Worm (Caenorhabditis elegans) whole organism, L1 larva: Measurements from ENCODE around the gene T06D4.6.

ENCODE experiments used
- C34B4.2 ChIP-seq: sonication (generic microtip); optimal IDR thresholded peaks from 2 replicates; lab custom pipeline; 2017; ENCODE audit warnings: mild to moderate bottlenecking, missing genetic modification characterization, missing compliant biosample characterization
- F16B12.6 ChIP-seq: fragments of 150-350 bp; optimal IDR thresholded peaks from 2 replicates; lab custom pipeline; 2014; ENCODE audit warnings: missing biosample characterization, missing genetic modification characterization
- alr-1 ChIP-seq: fragments of 200-800 bp; sonication (Bioruptor generic); optimal IDR thresholded peaks from 2 replicates; lab custom pipeline; 2018; ENCODE audit warnings: borderline replicate concordance, mild to moderate bottlenecking, missing genetic modification characterization, missing compliant biosample characterization
- efl-1 ChIP-seq, 4 experiments: fragments of 150-350 bp; optimal IDR thresholded peaks in 3 of 4; peaks in 1 of 4; 1 replicate in 1 of 4; 2 replicates in 3 of 4; lab custom pipeline; 2014; ENCODE audit warnings: missing biosample characterization in 2 of 4, missing genetic modification characterization in 2 of 4, missing genetic modification reagents in 2 of 4
- efl-3 ChIP-seq: fragments of 200-800 bp; sonication (Bioruptor generic); optimal IDR thresholded peaks from 2 replicates; lab custom pipeline; 2018; ENCODE audit warnings: mild to moderate bottlenecking, missing genetic modification characterization, missing compliant biosample characterization
- elt-3 ChIP-seq, 6 experiments: fragments of 150-350 bp in 1 of 6; sonication (generic microtip); optimal IDR thresholded peaks; 2 replicates each; lab custom pipeline; 2017 to 2018; ENCODE audit warnings: missing biosample characterization in 6 of 6, missing genetic modification characterization in 6 of 6, inconsistent platforms in 1 of 6
- hlh-17 ChIP-seq: fragments of 200-800 bp; sonication (Bioruptor generic); optimal IDR thresholded peaks from 2 replicates; lab custom pipeline; 2018; ENCODE audit warnings: missing genetic modification characterization, mild to moderate bottlenecking, missing compliant biosample characterization, moderate library complexity, borderline replicate concordance
- hlh-4 ChIP-seq: sonication (generic microtip); optimal IDR thresholded peaks from 2 replicates; lab custom pipeline; 2016; ENCODE audit warnings: mild to moderate bottlenecking, missing genetic modification characterization, missing compliant biosample characterization
- hpl-2 ChIP-seq: fragments of 150-350 bp; optimal IDR thresholded peaks from 2 replicates; lab custom pipeline; 2014; ENCODE audit warnings: missing biosample characterization, missing genetic modification reagents, missing genetic modification characterization
- lin-13 ChIP-seq: fragments of 150-350 bp; optimal IDR thresholded peaks from 2 replicates; lab custom pipeline; 2014; ENCODE audit warnings: missing biosample characterization, missing genetic modification reagents, missing genetic modification characterization
- lin-14 ChIP-seq: fragments of 200-800 bp; sonication (Bioruptor generic); optimal IDR thresholded peaks from 2 replicates; lab custom pipeline; 2018; ENCODE audit warnings: mild to moderate bottlenecking, missing genetic modification characterization, moderate library complexity, missing compliant biosample characterization
- lin-35 ChIP-seq, 2 experiments: fragments of 150-350 bp; optimal IDR thresholded peaks; 2 replicates each; lab custom pipeline; 2014; ENCODE audit warnings: missing biosample characterization in 2 of 2, missing genetic modification characterization in 2 of 2, missing genetic modification reagents in 2 of 2
- lir-3 ChIP-seq: sonication (generic microtip); optimal IDR thresholded peaks from 2 replicates; lab custom pipeline; 2016; ENCODE audit warnings: mild to moderate bottlenecking, missing genetic modification characterization, moderate library complexity, missing compliant biosample characterization; ENCODE audit not compliant: poor library complexity
- lsy-2 ChIP-seq, 2 experiments: fragments of 150-350 bp; optimal IDR thresholded peaks; 2 replicates each; lab custom pipeline; 2014; ENCODE audit warnings: missing biosample characterization in 2 of 2, missing genetic modification characterization in 2 of 2
- mab-9 ChIP-seq: fragments of 200-800 bp; sonication (Bioruptor generic); IDR thresholded peaks from 2 replicates; pipeline ENCODE4 v1.3.6; 2022; ENCODE audit warnings: missing genetic modification reagents, missing genetic modification characterization, missing compliant biosample characterization
- mef-2 ChIP-seq: fragments of 150-350 bp; optimal IDR thresholded peaks from 2 replicates; lab custom pipeline; 2014; ENCODE audit warnings: missing biosample characterization, missing genetic modification characterization
- mep-1 ChIP-seq: fragments of 150-350 bp; optimal IDR thresholded peaks from 2 replicates; lab custom pipeline; 2014; ENCODE audit warnings: missing biosample characterization, missing genetic modification characterization
- nhr-11 ChIP-seq: fragments of 150-350 bp; optimal IDR thresholded peaks from 2 replicates; lab custom pipeline; 2014; ENCODE audit warnings: missing biosample characterization, missing genetic modification characterization
- nhr-12 ChIP-seq: sonication (generic microtip); optimal IDR thresholded peaks from 2 replicates; lab custom pipeline; 2017; ENCODE audit warnings: missing biosample characterization, missing genetic modification characterization
- nhr-19 ChIP-seq: fragments of 200-800 bp; sonication (Bioruptor generic); conservative IDR thresholded peaks from 2 replicates; pipeline ENCODE4 v1.3.6; 2022; ENCODE audit warnings: missing genetic modification characterization, missing compliant biosample characterization
- nhr-20 ChIP-seq: sonication (generic microtip); optimal IDR thresholded peaks from 2 replicates; lab custom pipeline; 2016; ENCODE audit warnings: mild to moderate bottlenecking, missing genetic modification characterization, missing compliant biosample characterization
- nhr-237 ChIP-seq: fragments of 150-350 bp; optimal IDR thresholded peaks from 2 replicates; lab custom pipeline; 2014; ENCODE audit warnings: missing biosample characterization, missing genetic modification characterization
- nhr-71 ChIP-seq: sonication (generic microtip); optimal IDR thresholded peaks from 2 replicates; lab custom pipeline; 2016; ENCODE audit warnings: mild to moderate bottlenecking, missing genetic modification characterization, moderate library complexity, missing compliant biosample characterization
- nhr-76 ChIP-seq: sonication (generic microtip); optimal IDR thresholded peaks from 2 replicates; lab custom pipeline; 2017; ENCODE audit warnings: missing biosample characterization, missing genetic modification characterization
- nhr-77 ChIP-seq: fragments of 150-350 bp; optimal IDR thresholded peaks from 2 replicates; lab custom pipeline; 2014; ENCODE audit warnings: missing biosample characterization, missing genetic modification characterization
- nhr-85 ChIP-seq: sonication (generic microtip); peaks from one replicate; lab custom pipeline; 2016; ENCODE audit warnings: missing genetic modification characterization, inconsistent platforms, missing compliant biosample characterization
- pax-3 ChIP-seq: fragments of 200-800 bp; sonication (Bioruptor generic); optimal IDR thresholded peaks from 2 replicates; lab custom pipeline; 2018; ENCODE audit warnings: mild to moderate bottlenecking, missing genetic modification characterization, moderate library complexity, missing compliant biosample characterization
- rnt-1 ChIP-seq: sonication (generic microtip); optimal IDR thresholded peaks from 2 replicates; lab custom pipeline; 2016; ENCODE audit warnings: mild to moderate bottlenecking, missing genetic modification characterization, moderate library complexity, missing compliant biosample characterization
- skn-1 ChIP-seq: fragments of 150-350 bp; optimal IDR thresholded peaks from 2 replicates; lab custom pipeline; 2014; ENCODE audit warnings: missing biosample characterization, missing genetic modification characterization
- snpc-4 ChIP-seq: fragments of 150-350 bp; optimal IDR thresholded peaks from 2 replicates; lab custom pipeline; 2014; ENCODE audit warnings: missing biosample characterization, missing genetic modification characterization
- sptf-1 ChIP-seq: fragments of 150-350 bp; optimal IDR thresholded peaks from 2 replicates; lab custom pipeline; 2014; ENCODE audit warnings: missing biosample characterization, missing genetic modification characterization
- sup-37 ChIP-seq: fragments of 200-800 bp; sonication (Bioruptor generic); optimal IDR thresholded peaks from 2 replicates; lab custom pipeline; 2018; ENCODE audit warnings: mild to moderate bottlenecking, missing genetic modification characterization, missing compliant biosample characterization
- swsn-7 ChIP-seq: sonication (generic microtip); optimal IDR thresholded peaks from 2 replicates; lab custom pipeline; 2016; ENCODE audit warnings: missing genetic modification characterization, missing compliant biosample characterization
- tbx-2 ChIP-seq: sonication (generic microtip); optimal IDR thresholded peaks from 2 replicates; lab custom pipeline; 2016; ENCODE audit warnings: missing genetic modification characterization, missing compliant biosample characterization
- unc-62 ChIP-seq: fragments of 150-350 bp; optimal IDR thresholded peaks from 2 replicates; lab custom pipeline; 2014; ENCODE audit warnings: missing biosample characterization, missing genetic modification reagents, missing genetic modification characterization
- ztf-11 ChIP-seq, 2 experiments: sonication (generic microtip); optimal IDR thresholded peaks; 2 replicates each; lab custom pipeline; 2016 to 2017; ENCODE audit warnings: missing genetic modification characterization in 2 of 2, missing biosample characterization in 1 of 2, missing compliant biosample characterization in 1 of 2

Gene T06D4.6

ce11 chrII:3425433-3425832 is 38.0 kb upstream of the T06D4.6 start, which contains the start of gene nep-11:
Gene nep-11, minus strand, starts transcription at chrII:3425533.
- TF ChIP-seq nhr-12 (tag; lab: Kevin White, UChicago) (no peak), snpc-4 (tag; lab: Kevin White, UChicago) (no peak), rnt-1 (tag; lab: Kevin White, UChicago) (no peak), nhr-19 (no peak), lin-14 (GFP tag; lab: Kevin White, UChicago) (no peak), efl-3 (GFP tag; lab: Kevin White, UChicago) (no peak), skn-1 (tag; lab: Kevin White, UChicago) (no peak), lin-35 (GFP tag; optimal IDR thresholded peaks at IDR 0.05; lab: Kevin White, UChicago) (no peak), nhr-85 (tag; lab: Kevin White, UChicago) (no peak), nhr-20 (tag; lab: Kevin White, UChicago) (no peak), ztf-11 (tag; optimal IDR thresholded peaks at IDR 0.05; lab: Kevin White, UChicago) (no peak), hlh-17 (GFP tag; lab: Kevin White, UChicago) (no peak), lin-13 (GFP tag; lab: Kevin White, UChicago) (no peak), lsy-2 (tag; optimal IDR thresholded peaks at IDR 0.05; lab: Kevin White, UChicago) (no peak)

- TF ChIP-seq C34B4.2 (tag; lab: Kevin White, UChicago), result no peak
- no peak for TF ChIP-seq mep-1 (tag; lab: Kevin White, UChicago)
- TF ChIP-seq nhr-71 (tag; lab: Kevin White, UChicago), result no peak
- TF ChIP-seq nhr-11 (tag; lab: Kevin White, UChicago), result no peak
- TF ChIP-seq lin-14 (GFP tag; lab: Kevin White, UChicago), result no peak
- TF ChIP-seq efl-1 (optimal IDR thresholded peaks at IDR 0.05; lab: Kevin White, UChicago), result no peak
- TF ChIP-seq efl-1 (GFP tag; optimal IDR thresholded peaks at IDR 0.05 in 1 of 2; lab: Kevin White, UChicago), result peak in 1 of 2 experiments; percentile 80
- TF ChIP-seq elt-3 (tag; optimal IDR thresholded peaks at IDR 0.05; lab: Kevin White, UChicago), result no peak
- no peak for TF ChIP-seq F16B12.6
Measured at ce11 chrII:3422938-3423337, 35.5 kb upstream of the T06D4.6 start.

- TF ChIP-seq hpl-2 (GFP tag; lab: Kevin White, UChicago) (no peak), nhr-237 (no peak), sptf-1 (no peak), nhr-77 (no peak), unc-62 (no peak), hlh-4 (no peak), pax-3 (tag; lab: Kevin White, UChicago) (no peak), mab-9 (GFP tag; lab: Robert Waterston, UW) (no peak), lir-3 (tag; lab: Kevin White, UChicago) (no peak), sup-37 (GFP tag; lab: Kevin White, UChicago) (no peak), mef-2 (tag; lab: Kevin White, UChicago) (no peak), rnt-1 (tag; lab: Kevin White, UChicago) (no peak), tbx-2 (tag; lab: Kevin White, UChicago) (no peak), nhr-76 (tag; lab: Kevin White, UChicago) (no peak), swsn-7 (tag; lab: Kevin White, UChicago) (no peak)
Measured at ce11 chrII:3416528-3416927, 29.1 kb upstream of the T06D4.6 start, which contains the start of gene nep-6. Gene nep-6, plus strand, starts transcription at chrII:3416828.

ce11 chrII:3414383-3414910 is 27.0 kb upstream of the T06D4.6 start, which contains the start of the genes F18A12.7 and F18A12.2:
Gene F18A12.7, minus strand, starts transcription at chrII:3414483.
Gene F18A12.2, plus strand, starts transcription at chrII:3414860.
- TF ChIP-seq alr-1 (tag; lab: Kevin White, UChicago), result no peak
